Fruit fly (Drosophila melanogaster) whole organism: ENCODE measurements around the gene CG13461.

Experiments
- CG8478 ChIP-seq: fragments of >200 bp; optimal IDR thresholded peaks from 2 replicates; lab custom pipeline; 2018; ENCODE audit warnings: inconsistent platforms
- Dll ChIP-seq: fragments of >200 bp; optimal IDR thresholded peaks from 2 replicates; lab custom pipeline; 2017
- EcR ChIP-seq, 2 experiments: fragments of >200 bp; optimal IDR thresholded peaks; 2 replicates each; lab custom pipeline; 2017; ENCODE audit warnings: missing biosample characterization in 2 of 2, missing genetic modification characterization in 2 of 2, missing genetic modification reagents in 2 of 2
- pan ChIP-seq: fragments of >200 bp; optimal IDR thresholded peaks from 2 replicates; lab custom pipeline; 2017
- psq ChIP-seq: fragments of >200 bp; optimal IDR thresholded peaks from 2 replicates; lab custom pipeline; 2017
- usp ChIP-seq: fragments of >200 bp; optimal IDR thresholded peaks from 2 replicates; lab custom pipeline; 2017; ENCODE audit warnings: missing biosample characterization, missing genetic modification characterization, mixed read lengths

The CG13461 gene

dm6 chr3L:15010601-15011000 is 41.7 kb downstream of the CG13461 start:
- TF ChIP-seq CG8478 (lab: Kevin White, UChicago) (no peak), usp (GFP tag; lab: Kevin White, UChicago) (no peak), psq (lab: Kevin White, UChicago) (no peak), pan (no peak), EcR (GFP tag; optimal IDR thresholded peaks at IDR 0.05; lab: Kevin White, UChicago) (no peak), Dll (lab: Kevin White, UChicago) (no peak)

- TF ChIP-seq usp (GFP tag; lab: Kevin White, UChicago) (no peak), CG8478 (lab: Kevin White, UChicago) (no peak), EcR (GFP tag; optimal IDR thresholded peaks at IDR 0.05; lab: Kevin White, UChicago) (no peak), Dll (lab: Kevin White, UChicago) (no peak), pan (no peak), psq (lab: Kevin White, UChicago) (no peak)
Observed at dm6 chr3L:15009681-15010080, 42.6 kb downstream of the CG13461 start.

- TF ChIP-seq CG8478 (lab: Kevin White, UChicago), result no peak
- TF ChIP-seq EcR (GFP tag; optimal IDR thresholded peaks at IDR 0.05; lab: Kevin White, UChicago), result no peak
- no peak for TF ChIP-seq Dll (lab: Kevin White, UChicago)
- no peak for TF ChIP-seq usp (GFP tag; lab: Kevin White, UChicago)
- no peak for TF ChIP-seq psq (lab: Kevin White, UChicago)
- no peak for TF ChIP-seq pan
Observed at dm6 chr3L:15007271-15007948, 44.9 kb downstream of the CG13461 start.

- TF ChIP-seq psq (lab: Kevin White, UChicago) (no peak), pan (no peak), Dll (lab: Kevin White, UChicago) (no peak), usp (GFP tag; lab: Kevin White, UChicago) (no peak), EcR (GFP tag; optimal IDR thresholded peaks at IDR 0.05; lab: Kevin White, UChicago) (no peak), CG8478 (lab: Kevin White, UChicago) (no peak)
Observed at dm6 chr3L:15006825-15007224, 45.5 kb downstream of the CG13461 start.

- TF ChIP-seq Dll (lab: Kevin White, UChicago) (no peak), CG8478 (lab: Kevin White, UChicago) (no peak), EcR (GFP tag; optimal IDR thresholded peaks at IDR 0.05; lab: Kevin White, UChicago) (no peak), usp (GFP tag; lab: Kevin White, UChicago) (no peak), pan (no peak), psq (lab: Kevin White, UChicago) (no peak)
Observed at dm6 chr3L:15005774-15006173, 46.5 kb downstream of the CG13461 start.

- no peak for TF ChIP-seq usp (GFP tag; lab: Kevin White, UChicago)
- no peak for TF ChIP-seq CG8478 (lab: Kevin White, UChicago)
- TF ChIP-seq EcR (GFP tag; optimal IDR thresholded peaks at IDR 0.05; lab: Kevin White, UChicago), result no peak
- TF ChIP-seq Dll (lab: Kevin White, UChicago), result no peak
- TF ChIP-seq psq (lab: Kevin White, UChicago), result no peak
- TF ChIP-seq pan, result no peak
Observed at dm6 chr3L:15005085-15005484, 47.2 kb downstream of the CG13461 start.
